Fruit fly (Drosophila melanogaster) whole organism, adult: ENCODE data around the gene CG5181.
A peak's percentile ranks its signal among the peaks of the same experiment; 100 is the strongest.

ENCODE experiments used
- CG11617 ChIP-seq: fragments of 200-800 bp; sonication (Bioruptor generic); optimal IDR thresholded peaks from 2 replicates; lab custom pipeline; 2017; ENCODE audit warnings: mild to moderate bottlenecking, missing biosample characterization, missing genetic modification reagents, missing genetic modification characterization
- CG12768 ChIP-seq: fragments of 200-800 bp; sonication (Bioruptor generic); optimal IDR thresholded peaks from 2 replicates; lab custom pipeline; 2017; ENCODE audit warnings: missing biosample characterization, missing genetic modification characterization, mild to moderate bottlenecking, moderate library complexity, missing genetic modification reagents
- CG1620 ChIP-seq: fragments of 200-800 bp; sonication (Bioruptor generic); optimal IDR thresholded peaks from 2 replicates; lab custom pipeline; 2016; ENCODE audit warnings: missing biosample characterization, missing genetic modification characterization
- CG5204 ChIP-seq: fragments of 200-800 bp; sonication (Bioruptor generic); optimal IDR thresholded peaks from 2 replicates; lab custom pipeline; 2016; ENCODE audit warnings: missing biosample characterization, missing genetic modification characterization
- CG7045 ChIP-seq: fragments of 200-800 bp; sonication (Bioruptor generic); optimal IDR thresholded peaks from 2 replicates; lab custom pipeline; 2017; ENCODE audit warnings: missing biosample characterization, mild to moderate bottlenecking, missing genetic modification characterization
- CG7101 ChIP-seq: fragments of 200-800 bp; sonication (Bioruptor generic); optimal IDR thresholded peaks from 2 replicates; lab custom pipeline; 2018; ENCODE audit warnings: missing biosample characterization, mild to moderate bottlenecking, missing genetic modification characterization, moderate library complexity
- Crg-1 ChIP-seq: fragments of 200-800 bp; sonication (Bioruptor generic); optimal IDR thresholded peaks from 2 replicates; lab custom pipeline; 2016; ENCODE audit warnings: missing biosample characterization, missing genetic modification characterization
- Hr96 ChIP-seq: fragments of 200-800 bp; sonication (Bioruptor generic); optimal IDR thresholded peaks from 2 replicates; lab custom pipeline; 2016; ENCODE audit warnings: missing biosample characterization, missing genetic modification characterization
- bab1 ChIP-seq: fragments of 200-800 bp; sonication (Bioruptor generic); optimal IDR thresholded peaks from 3 replicates; lab custom pipeline; 2019; ENCODE audit warnings: missing biosample characterization, mild to moderate bottlenecking, missing genetic modification characterization, moderate library complexity
- cic ChIP-seq: fragments of 200-800 bp; sonication (Bioruptor generic); optimal IDR thresholded peaks from 2 replicates; lab custom pipeline; 2017; ENCODE audit warnings: missing biosample characterization, mild to moderate bottlenecking, missing genetic modification characterization, moderate library complexity
- cnc ChIP-seq, 2 experiments: fragments of >200 bp; optimal IDR thresholded peaks; 2 replicates each; lab custom pipeline; 2017
- kay ChIP-seq: fragments of 200-800 bp; sonication (Bioruptor generic); peaks from one replicate; lab custom pipeline; 2016; ENCODE audit warnings: missing biosample characterization, missing genetic modification characterization, borderline replicate concordance
- toe ChIP-seq: fragments of 200-800 bp; sonication (Bioruptor generic); optimal IDR thresholded peaks from 2 replicates; lab custom pipeline; 2016; ENCODE audit warnings: missing biosample characterization, missing genetic modification characterization

- TF ChIP-seq CG11617 (GFP tag; lab: Kevin White, UChicago) (no peak), Crg-1 (GFP tag; lab: Kevin White, UChicago) (no peak), CG1620 (no peak), cic (GFP tag; lab: Kevin White, UChicago) (peak; percentile 25), CG5204 (no peak), Hr96 (no peak), CG7045 (no peak), kay (peak; percentile 69), cnc (optimal IDR thresholded peaks at IDR 0.05; lab: Kevin White, UChicago) (peak in 1 of 2 experiments; percentile 13), CG12768 (peak; percentile 5), toe (no peak), CG7101 (tag; lab: Kevin White, UChicago) (no peak), bab1 (GFP tag; lab: Kevin White, UChicago) (no peak)
Measured at dm6 chr2L:7440458-7441018, 30.9 kb upstream of the CG5181 start.
